Fruit fly (Drosophila melanogaster): ENCODE measurements around the gene CG6763.

The CG6763 gene

dm6 chr3R:23334036-23334744, 50.4 kb downstream of the CG6763 start (continued):
- TF ChIP-seq jing (GFP tag; optimal IDR thresholded peaks at IDR 0.05) (no peak), CG9437 (GFP tag; optimal IDR thresholded peaks at IDR 0.05) (no peak), hb (GFP tag; IDR thresholded peaks at IDR 0.05; ENCODE audit: partially characterized antibody) (no peak), CG1603 (tag; optimal IDR thresholded peaks at IDR 0.05) (no peak), ara (GFP tag; IDR thresholded peaks at IDR 0.05) (0 out of 2 replicates have a peak, but pooled peaks have one; percentile 4), yki (optimal IDR thresholded peaks at IDR 0.05) (peak; percentile 64), CG1832 (GFP tag; optimal IDR thresholded peaks at IDR 0.05) (no peak), bbx (GFP tag; IDR thresholded peaks at IDR 0.05; ENCODE audit: partially characterized antibody) (no peak), CG32532 (GFP tag; IDR thresholded peaks at IDR 0.05) (peak; percentile 8; the same call in 1 of the 2 replicates), Vsx1 (GFP tag; optimal IDR thresholded peaks at IDR 0.05) (no peak), CG4360 (GFP tag; IDR thresholded peaks at IDR 0.05) (peak; percentile 73), Chrac-16 (GFP tag; optimal IDR thresholded peaks at IDR 0.05) (no peak), CG34224 (GFP tag; IDR thresholded peaks at IDR 0.05; ENCODE audit: partially characterized antibody) (peak; percentile 50; the same call in 2 of the 3 replicates), Doc2 (GFP tag; IDR thresholded peaks at IDR 0.05) (no peak), kah (GFP tag; optimal IDR thresholded peaks at IDR 0.05) (no peak), Drgx (GFP tag; IDR thresholded peaks at IDR 0.05) (peak; percentile 94), tup (GFP tag; optimal IDR thresholded peaks at IDR 0.05) (no peak), gcm (GFP tag; optimal IDR thresholded peaks at IDR 0.05) (no peak), CG7372 (GFP tag; IDR thresholded peaks at IDR 0.05) (no peak), bigmax (GFP tag; optimal IDR thresholded peaks at IDR 0.05) (no peak), corto (GFP tag; optimal IDR thresholded peaks at IDR 0.05) (peak; percentile 41), CG1529 (GFP tag; optimal IDR thresholded peaks at IDR 0.05) (no peak), ap (GFP tag; IDR thresholded peaks at IDR 0.05) (no peak), so (GFP tag; IDR thresholded peaks at IDR 0.05) (0 out of 3 replicates have a peak, but pooled peaks have one; percentile 9), CG14050 (GFP tag; IDR thresholded peaks at IDR 0.05) (no peak), sens (GFP tag) (peak; percentile 62), Hmr (GFP tag; optimal IDR thresholded peaks at IDR 0.05) (no peak), CG2202 (tag; optimal IDR thresholded peaks at IDR 0.05) (no peak), CG3726 (GFP tag; IDR thresholded peaks at IDR 0.05) (no peak), chinmo (GFP tag; IDR thresholded peaks at IDR 0.05; ENCODE audit: partially characterized antibody) (peak; percentile 76; the same call in 1 of the 4 replicates), nau (GFP tag; optimal IDR thresholded peaks at IDR 0.05) (no peak), dpn (GFP tag; optimal IDR thresholded peaks at IDR 0.05) (peak in 1 of 2 experiments; percentile 19), crol (GFP tag; IDR thresholded peaks at IDR 0.05) (peak; percentile 60), sr (GFP tag; IDR thresholded peaks at IDR 0.05) (0 out of 3 replicates have a peak, but pooled peaks have one; percentile 18), tgo (GFP tag; IDR thresholded peaks at IDR 0.05) (no peak), CG4404 (GFP tag; IDR thresholded peaks at IDR 0.05) (no peak), CG13424 (tag; optimal IDR thresholded peaks at IDR 0.05) (no peak), jumu (GFP tag; optimal IDR thresholded peaks at IDR 0.05) (no peak), shn (GFP tag; optimal IDR thresholded peaks at IDR 0.05) (no peak), h (optimal IDR thresholded peaks at IDR 0.05) (no peak), dysf (GFP tag; IDR thresholded peaks at IDR 0.05) (no peak), bsh (GFP tag; optimal IDR thresholded peaks at IDR 0.05) (peak in 1 of 2 experiments; percentile 99), Trl (optimal IDR thresholded peaks at IDR 0.05) (peak; percentile 86 to 95), Trl (GFP tag; optimal IDR thresholded peaks at IDR 0.05) (no peak), cg (GFP tag; optimal IDR thresholded peaks at IDR 0.05) (peak; percentile 46), lbe (GFP tag; optimal IDR thresholded peaks at IDR 0.05) (peak; percentile 51), abd-A (tag; optimal IDR thresholded peaks at IDR 0.05) (peak; percentile 2), MBD-R2 (GFP tag; IDR thresholded peaks at IDR 0.05) (no peak), Nf-YB (GFP tag; optimal IDR thresholded peaks at IDR 0.05) (no peak), CG13287 (GFP tag; IDR thresholded peaks at IDR 0.05; ENCODE audit: partially characterized antibody) (peak; percentile 39)

Measured in whole organism, embryonic.